Worm (Caenorhabditis elegans) whole organism, L3 larva: ENCODE data around the gene ttr-39.

ENCODE experiments used
- R02D3.7 ChIP-seq: fragments of 150-350 bp; optimal IDR thresholded peaks from 2 replicates; lab custom pipeline; 2014; ENCODE audit warnings: missing biosample characterization, missing genetic modification characterization
- ZK546.5 ChIP-seq: sonication (generic microtip); optimal IDR thresholded peaks from 2 replicates; lab custom pipeline; 2017; ENCODE audit warnings: missing biosample characterization, missing genetic modification characterization
- ama-1 ChIP-seq: fragments of 150-350 bp; optimal IDR thresholded peaks from 2 replicates; lab custom pipeline; 2018
- ceh-16 ChIP-seq: sonication (generic microtip); optimal IDR thresholded peaks from 2 replicates; lab custom pipeline; 2017; ENCODE audit warnings: missing biosample characterization, missing genetic modification characterization
- ceh-9 ChIP-seq: sonication (generic microtip); optimal IDR thresholded peaks from 2 replicates; lab custom pipeline; 2018; ENCODE audit warnings: missing biosample characterization, missing genetic modification characterization
- daf-12 ChIP-seq: fragments of 150-350 bp; optimal IDR thresholded peaks from 2 replicates; lab custom pipeline; 2014; ENCODE audit warnings: missing biosample characterization, missing genetic modification reagents, missing genetic modification characterization
- egl-5 ChIP-seq: fragments of 150-350 bp; optimal IDR thresholded peaks from 2 replicates; lab custom pipeline; 2017; ENCODE audit warnings: missing biosample characterization, missing genetic modification reagents, missing genetic modification characterization, inconsistent platforms
- elt-2 ChIP-seq: sonication (generic microtip); optimal IDR thresholded peaks from 2 replicates; lab custom pipeline; 2016; ENCODE audit warnings: missing genetic modification reagents, mild to moderate bottlenecking, missing genetic modification characterization, missing compliant biosample characterization
- elt-3 ChIP-seq, 3 experiments: fragments of 150-350 bp in 1 of 3; sonication (generic microtip) in 2 of 3; optimal IDR thresholded peaks; 2 replicates in 2 of 3; 4 replicates in 1 of 3; lab custom pipeline; 2014 to 2017; ENCODE audit warnings: missing biosample characterization in 3 of 3, missing genetic modification characterization in 3 of 3
- eor-1 ChIP-seq, 2 experiments: fragments of 150-350 bp; optimal IDR thresholded peaks; 2 replicates each; lab custom pipeline; 2014 to 2018; ENCODE audit warnings: missing biosample characterization in 2 of 2, missing genetic modification characterization in 2 of 2
- fkh-10 ChIP-seq: sonication (generic microtip); optimal IDR thresholded peaks from 2 replicates; lab custom pipeline; 2017; ENCODE audit warnings: missing biosample characterization, missing genetic modification reagents, missing genetic modification characterization
- fos-1 ChIP-seq: fragments of 150-350 bp; optimal IDR thresholded peaks from 2 replicates; lab custom pipeline; 2014; ENCODE audit warnings: missing biosample characterization, missing genetic modification characterization
- hmg-11 ChIP-seq: sonication (generic microtip); optimal IDR thresholded peaks from 2 replicates; lab custom pipeline; 2016; ENCODE audit warnings: missing genetic modification characterization, missing compliant biosample characterization
- jun-1 ChIP-seq: fragments of 150-350 bp; optimal IDR thresholded peaks from 2 replicates; lab custom pipeline; 2014; ENCODE audit warnings: missing biosample characterization, missing genetic modification reagents, missing genetic modification characterization
- lin-15B ChIP-seq: fragments of 150-350 bp; optimal IDR thresholded peaks from 2 replicates; lab custom pipeline; 2014; ENCODE audit warnings: missing biosample characterization, missing genetic modification characterization
- lin-39 ChIP-seq: fragments of 150-350 bp; optimal IDR thresholded peaks from 2 replicates; lab custom pipeline; 2018; ENCODE audit warnings: missing biosample characterization, missing genetic modification reagents, missing genetic modification characterization
- mdl-1 ChIP-seq: fragments of 150-350 bp; optimal IDR thresholded peaks from 2 replicates; lab custom pipeline; 2014; ENCODE audit warnings: missing biosample characterization, missing genetic modification characterization
- mml-1 ChIP-seq: fragments of 150-350 bp; sonication (generic microtip); optimal IDR thresholded peaks from 3 replicates; lab custom pipeline; 2014; ENCODE audit warnings: missing biosample characterization, missing genetic modification characterization
- nhr-12 ChIP-seq: fragments of 150-350 bp; optimal IDR thresholded peaks from 2 replicates; lab custom pipeline; 2014; ENCODE audit warnings: missing biosample characterization, missing genetic modification characterization
- nhr-23 ChIP-seq: fragments of 150-350 bp; optimal IDR thresholded peaks from 2 replicates; lab custom pipeline; 2014; ENCODE audit warnings: missing biosample characterization, missing genetic modification reagents, missing genetic modification characterization
- nhr-237 ChIP-seq: fragments of 150-350 bp; optimal IDR thresholded peaks from 2 replicates; lab custom pipeline; 2014; ENCODE audit warnings: missing biosample characterization, missing genetic modification characterization
- nhr-25 ChIP-seq: sonication (generic microtip); optimal IDR thresholded peaks from 2 replicates; lab custom pipeline; 2017; ENCODE audit warnings: missing biosample characterization, missing genetic modification characterization
- nhr-28 ChIP-seq: fragments of 150-350 bp; optimal IDR thresholded peaks from 2 replicates; lab custom pipeline; 2014; ENCODE audit warnings: missing biosample characterization, missing genetic modification characterization
- nhr-43 ChIP-seq: sonication (generic microtip); optimal IDR thresholded peaks from 2 replicates; lab custom pipeline; 2016; ENCODE audit warnings: mild to moderate bottlenecking, missing genetic modification characterization, missing compliant biosample characterization; ENCODE audit not compliant: poor library complexity, severe bottlenecking
- nhr-67 ChIP-seq: fragments of 150-350 bp; optimal IDR thresholded peaks from 2 replicates; lab custom pipeline; 2014; ENCODE audit warnings: missing biosample characterization, missing genetic modification characterization
- nhr-76 ChIP-seq: fragments of 150-350 bp; sonication (generic microtip); optimal IDR thresholded peaks from 5 replicates; lab custom pipeline; 2014; ENCODE audit warnings: missing biosample characterization, missing genetic modification characterization
- nhr-77 ChIP-seq: fragments of 150-350 bp; optimal IDR thresholded peaks from 2 replicates; lab custom pipeline; 2014; ENCODE audit warnings: missing biosample characterization, missing genetic modification characterization
- pha-4 ChIP-seq: fragments of 150-350 bp; optimal IDR thresholded peaks from 2 replicates; lab custom pipeline; 2014; ENCODE audit warnings: missing biosample characterization, missing genetic modification reagents, missing genetic modification characterization
- pqm-1 ChIP-seq: fragments of 150-350 bp; optimal IDR thresholded peaks from 2 replicates; lab custom pipeline; 2017; ENCODE audit warnings: missing biosample characterization, missing genetic modification characterization, inconsistent platforms
- sea-2 ChIP-seq: fragments of 150-350 bp; sonication (generic microtip); optimal IDR thresholded peaks from 4 replicates; lab custom pipeline; 2014; ENCODE audit warnings: missing biosample characterization, missing genetic modification reagents, missing genetic modification characterization
- skn-1 ChIP-seq: fragments of 150-350 bp; optimal IDR thresholded peaks from 2 replicates; lab custom pipeline; 2014; ENCODE audit warnings: missing biosample characterization, missing genetic modification characterization
- snpc-4 ChIP-seq: fragments of 150-350 bp; optimal IDR thresholded peaks from 2 replicates; lab custom pipeline; 2014; ENCODE audit warnings: missing biosample characterization, missing genetic modification characterization
- tbx-2 ChIP-seq: sonication (generic microtip); optimal IDR thresholded peaks from 2 replicates; lab custom pipeline; 2016; ENCODE audit warnings: mild to moderate bottlenecking, missing genetic modification characterization, missing compliant biosample characterization
- unc-39 ChIP-seq: sonication (generic microtip); optimal IDR thresholded peaks from 4 replicates; lab custom pipeline; 2017; ENCODE audit warnings: missing biosample characterization, missing genetic modification characterization
- unc-62 ChIP-seq: fragments of 150-350 bp; sonication (generic microtip); optimal IDR thresholded peaks from 4 replicates; lab custom pipeline; 2014; ENCODE audit warnings: missing biosample characterization, missing genetic modification reagents, missing genetic modification characterization
- zag-1 ChIP-seq: fragments of 150-350 bp; optimal IDR thresholded peaks from 2 replicates; lab custom pipeline; 2014; ENCODE audit warnings: missing biosample characterization, missing genetic modification characterization
- ztf-11 ChIP-seq: fragments of 150-350 bp; optimal IDR thresholded peaks from 2 replicates; lab custom pipeline; 2014; ENCODE audit warnings: missing biosample characterization, missing genetic modification characterization
- ztf-4 ChIP-seq: fragments of 150-350 bp; optimal IDR thresholded peaks from 2 replicates; lab custom pipeline; 2014; ENCODE audit warnings: missing biosample characterization, missing genetic modification characterization

ttr-39 gene

ce11 chrIV:10115142-10115541 is 25.5 kb upstream of the ttr-39 start, which contains the start of gene C04G2.10:
Gene C04G2.10, plus strand, starts transcription at chrIV:10115442.
- TF ChIP-seq fkh-10 (GFP tag; lab: Kevin White, UChicago) (no peak), nhr-23 (tag; lab: Kevin White, UChicago) (no peak), egl-5 (tag; lab: Kevin White, UChicago) (no peak), unc-62 (GFP tag; lab: Kevin White, UChicago) (no peak), ZK546.5 (no peak), mdl-1 (tag; lab: Kevin White, UChicago) (no peak), nhr-12 (no peak), fos-1 (tag; lab: Kevin White, UChicago) (no peak), nhr-67 (tag; lab: Kevin White, UChicago) (no peak), ama-1 (lab: Kevin White, UChicago) (no peak), skn-1 (no peak), R02D3.7 (tag; lab: Kevin White, UChicago) (no peak), pha-4 (tag; lab: Kevin White, UChicago) (no peak)

- TF ChIP-seq eor-1 (tag; optimal IDR thresholded peaks at IDR 0.05; lab: Kevin White, UChicago) = no peak
- no peak for TF ChIP-seq sea-2 (GFP tag; lab: Kevin White, UChicago)
- no peak for TF ChIP-seq fkh-10 (GFP tag; lab: Kevin White, UChicago)
- TF ChIP-seq unc-62 (GFP tag; lab: Kevin White, UChicago) = no peak
- no peak for TF ChIP-seq nhr-25 (tag; lab: Kevin White, UChicago)
- TF ChIP-seq hmg-11 = no peak
- no peak for TF ChIP-seq pha-4 (tag; lab: Kevin White, UChicago)
- TF ChIP-seq unc-39 (tag; lab: Kevin White, UChicago) = no peak
- no peak for TF ChIP-seq lin-39 (tag; lab: Kevin White, UChicago)
- TF ChIP-seq fos-1 (tag; lab: Kevin White, UChicago) = no peak
- TF ChIP-seq ceh-16 (tag; lab: Kevin White, UChicago) = no peak
- no peak for TF ChIP-seq zag-1 (tag; lab: Kevin White, UChicago)
- no peak for TF ChIP-seq nhr-237 (tag; lab: Kevin White, UChicago)
- no peak for TF ChIP-seq elt-3 (tag; optimal IDR thresholded peaks at IDR 0.05; lab: Kevin White, UChicago)
- no peak for TF ChIP-seq daf-12
- no peak for TF ChIP-seq ceh-9
- no peak for TF ChIP-seq nhr-28 (tag; lab: Kevin White, UChicago)
- no peak for TF ChIP-seq ZK546.5
- TF ChIP-seq tbx-2 (tag; lab: Kevin White, UChicago) = no peak
- no peak for TF ChIP-seq nhr-77 (tag; lab: Kevin White, UChicago)
These were observed 22.9 kb upstream of the ttr-39 start, which contains the start of gene nsph-3.2 for ce11 chrIV:10112570-10112969. Gene nsph-3.2, plus strand, starts transcription at chrIV:10112870.

ce11 chrIV:10111441-10111840 is 21.8 kb upstream of the ttr-39 start, which contains the start of gene spch-1:
Gene spch-1, minus strand, starts transcription at chrIV:10111541.
- TF ChIP-seq fos-1 (tag; lab: Kevin White, UChicago) = no peak
- TF ChIP-seq egl-5 (tag; lab: Kevin White, UChicago) = no peak
- no peak for TF ChIP-seq unc-62 (GFP tag; lab: Kevin White, UChicago)
- no peak for TF ChIP-seq snpc-4 (tag; lab: Kevin White, UChicago)
- no peak for TF ChIP-seq mml-1 (tag; lab: Kevin White, UChicago)
- no peak for TF ChIP-seq elt-2
- TF ChIP-seq lin-15B (tag; lab: Kevin White, UChicago) = no peak
- TF ChIP-seq nhr-76 = no peak
- TF ChIP-seq daf-12 = no peak
- TF ChIP-seq pqm-1 (tag; lab: Kevin White, UChicago) = no peak

DNA sequence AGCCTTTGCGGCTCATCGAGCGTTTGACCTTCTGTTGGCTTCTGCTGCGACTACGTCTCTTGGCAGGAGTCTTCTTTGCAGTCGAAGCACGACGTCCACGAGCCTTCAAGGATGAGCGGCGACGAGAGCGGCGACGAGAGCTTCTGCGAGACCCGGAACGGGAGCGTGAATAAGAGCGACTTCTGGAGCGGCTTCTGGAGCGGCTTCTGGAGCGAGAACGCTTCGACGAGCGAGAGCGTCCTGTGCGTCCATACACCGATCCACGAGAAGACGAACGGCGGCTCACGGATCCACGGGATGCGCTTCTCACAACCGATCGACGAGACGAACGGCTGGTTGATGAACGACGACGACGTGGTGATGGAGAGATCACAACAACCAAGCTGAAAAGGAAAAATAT is 21.2 kb upstream of the ttr-39 start:
- TF ChIP-seq eor-1 (tag; optimal IDR thresholded peaks at IDR 0.05; lab: Kevin White, UChicago) (no peak), nhr-77 (tag; lab: Kevin White, UChicago) (no peak), daf-12 (no peak), nhr-25 (tag; lab: Kevin White, UChicago) (no peak), unc-39 (tag; lab: Kevin White, UChicago) (no peak), elt-3 (tag; optimal IDR thresholded peaks at IDR 0.05; lab: Kevin White, UChicago) (no peak), lin-15B (tag; lab: Kevin White, UChicago) (no peak), egl-5 (tag; lab: Kevin White, UChicago) (no peak), fos-1 (tag; lab: Kevin White, UChicago) (no peak), tbx-2 (tag; lab: Kevin White, UChicago) (no peak), ztf-4 (tag; lab: Kevin White, UChicago) (no peak), nhr-76 (no peak), nhr-43 (no peak), jun-1 (tag; lab: Kevin White, UChicago) (no peak), elt-2 (no peak), lin-39 (tag; lab: Kevin White, UChicago) (no peak), fkh-10 (GFP tag; lab: Kevin White, UChicago) (no peak), nhr-12 (no peak), ztf-11 (tag; lab: Kevin White, UChicago) (no peak)
- TF ChIP-seq, all 47 proteins: peak for 0
